Fruit fly (Drosophila melanogaster) whole organism, embryonic: Measurements from ENCODE around the gene GstO3.
A peak's percentile ranks its signal among the peaks of the same experiment; 100 is the strongest.

Experiments used
- Awh ChIP-seq: fragments of 200-800 bp; sonication (Bioruptor generic); IDR thresholded peaks from 2 replicates; pipeline ENCODE4, ENCODE4 v1.3.6; 2022; ENCODE audit warnings: missing biosample characterization, missing genetic modification characterization
- CG10366 ChIP-seq: fragments of 200-800 bp; sonication (Bioruptor generic); IDR thresholded peaks from 2 replicates; pipeline ENCODE4 v1.3.6; 2022; ENCODE audit warnings: missing biosample characterization, missing genetic modification characterization
- CG12104 ChIP-seq: fragments of 200-800 bp; sonication (Bioruptor generic); optimal IDR thresholded peaks from 3 replicates; lab custom pipeline; 2016; ENCODE audit warnings: missing biosample characterization, missing genetic modification characterization
- CG13296 ChIP-seq: fragments of 200-800 bp; sonication (Bioruptor generic); optimal IDR thresholded peaks from 3 replicates; lab custom pipeline; 2018; ENCODE audit warnings: missing biosample characterization, mild to moderate bottlenecking, missing genetic modification characterization
- CG13424 ChIP-seq: fragments of 200-800 bp; sonication (Bioruptor generic); optimal IDR thresholded peaks from 2 replicates; lab custom pipeline; 2019; ENCODE audit warnings: missing biosample characterization, mild to moderate bottlenecking, missing genetic modification characterization, moderate library complexity
- CG15514 ChIP-seq: fragments of 200-800 bp; sonication (Bioruptor generic); optimal IDR thresholded peaks from 3 replicates; lab custom pipeline; 2017; ENCODE audit warnings: missing biosample characterization, missing genetic modification characterization, mild to moderate bottlenecking, moderate library complexity, missing genetic modification reagents
- CG1647 ChIP-seq: fragments of 200-800 bp; sonication (Bioruptor generic); optimal IDR thresholded peaks from 3 replicates; lab custom pipeline; 2016; ENCODE audit warnings: missing biosample characterization, missing genetic modification characterization
- CG18764 ChIP-seq: fragments of 200-800 bp; sonication (Bioruptor generic); optimal IDR thresholded peaks from 3 replicates; lab custom pipeline; 2016; ENCODE audit warnings: missing biosample characterization, missing genetic modification characterization
- CG30431 ChIP-seq: fragments of 200-800 bp; sonication (Bioruptor generic); optimal IDR thresholded peaks from 2 replicates; lab custom pipeline; 2017; ENCODE audit warnings: missing biosample characterization, missing genetic modification characterization
- CG3065 ChIP-seq: fragments of 200-800 bp; sonication (Bioruptor generic); optimal IDR thresholded peaks from 2 replicates; lab custom pipeline; 2016; ENCODE audit warnings: missing biosample characterization, missing genetic modification characterization
- CG3407 ChIP-seq: fragments of 200-800 bp; sonication (Bioruptor generic); optimal IDR thresholded peaks from 2 replicates; lab custom pipeline; 2018; ENCODE audit warnings: missing biosample characterization, mild to moderate bottlenecking, missing genetic modification characterization
- CG7271 ChIP-seq: fragments of 200-800 bp; sonication (Bioruptor generic); optimal IDR thresholded peaks from 2 replicates; lab custom pipeline; 2018; ENCODE audit warnings: missing biosample characterization, mild to moderate bottlenecking, missing genetic modification characterization, moderate library complexity
- CG7987 ChIP-seq: fragments of 200-800 bp; sonication (Bioruptor generic); optimal IDR thresholded peaks from 2 replicates; lab custom pipeline; 2018; ENCODE audit warnings: missing biosample characterization, mild to moderate bottlenecking, missing genetic modification characterization, moderate library complexity
- CG8924 ChIP-seq: fragments of 200-800 bp; optimal IDR thresholded peaks from 3 replicates; lab custom pipeline; 2019; ENCODE audit warnings: missing biosample characterization, mild to moderate bottlenecking, missing genetic modification characterization, moderate library complexity
- CG9215 ChIP-seq: fragments of 200-800 bp; sonication (Bioruptor generic); IDR thresholded peaks from 2 replicates; pipeline ENCODE4 v1.3.6; 2022; ENCODE audit warnings: missing biosample characterization, missing genetic modification characterization
- CG9727 ChIP-seq: fragments of 200-800 bp; sonication (Bioruptor generic); optimal IDR thresholded peaks from 3 replicates; lab custom pipeline; 2017; ENCODE audit warnings: missing biosample characterization, mild to moderate bottlenecking, missing genetic modification characterization
- CG9932 ChIP-seq: fragments of 200-800 bp; sonication (Bioruptor generic); IDR thresholded peaks from 2 replicates; pipeline ENCODE4 v1.3.6; 2022; ENCODE audit warnings: missing biosample characterization, missing genetic modification characterization
- Chrac-16 ChIP-seq: fragments of 200-800 bp; sonication (Bioruptor generic); optimal IDR thresholded peaks from 3 replicates; lab custom pipeline; 2016; ENCODE audit warnings: missing biosample characterization, missing genetic modification characterization
- Gsc ChIP-seq: fragments of 200-800 bp; sonication (Bioruptor generic); IDR thresholded peaks from 2 replicates; pipeline ENCODE4 v1.3.6; 2022; ENCODE audit warnings: missing biosample characterization, missing genetic modification characterization
- HLH3B ChIP-seq: fragments of 200-800 bp; sonication (Bioruptor generic); IDR thresholded peaks from 2 replicates; pipeline ENCODE4 v1.3.6; 2022; ENCODE audit warnings: missing biosample characterization, missing genetic modification characterization
- HLH54F ChIP-seq: fragments of 200-800 bp; sonication (Bioruptor generic); optimal IDR thresholded peaks from 3 replicates; lab custom pipeline; 2016; ENCODE audit warnings: missing biosample characterization, missing genetic modification characterization
- MTF-1 ChIP-seq: fragments of 200-800 bp; sonication (Bioruptor generic); optimal IDR thresholded peaks from 2 replicates; lab custom pipeline; 2018; ENCODE audit warnings: missing biosample characterization, mild to moderate bottlenecking, missing genetic modification characterization, borderline replicate concordance
- Max ChIP-seq: fragments of 200-800 bp; sonication (Bioruptor generic); optimal IDR thresholded peaks from 2 replicates; lab custom pipeline; 2016; ENCODE audit warnings: missing biosample characterization, mild to moderate bottlenecking, missing genetic modification characterization
- NFAT ChIP-seq: fragments of 200-800 bp; sonication (Bioruptor generic); IDR thresholded peaks from 2 replicates; pipeline ENCODE4 v1.3.6; 2022; ENCODE audit warnings: missing biosample characterization, missing genetic modification characterization
- Ptx1 ChIP-seq: fragments of 200-800 bp; sonication (Bioruptor generic); IDR thresholded peaks from 2 replicates; pipeline ENCODE4 v1.3.6; 2022; ENCODE audit warnings: missing biosample characterization, missing genetic modification characterization
- Rfx ChIP-seq: fragments of 200-800 bp; sonication (Bioruptor generic); IDR thresholded peaks from 2 replicates; pipeline ENCODE4 v1.3.6; 2022; ENCODE audit warnings: missing biosample characterization, missing genetic modification characterization
- Sry-δ ChIP-seq: fragments of 200-800 bp; sonication (Bioruptor generic); optimal IDR thresholded peaks from 2 replicates; lab custom pipeline; 2016; ENCODE audit warnings: missing biosample characterization, missing genetic modification characterization
- Xrp1 ChIP-seq: fragments of 200-800 bp; sonication (Bioruptor generic); IDR thresholded peaks from 2 replicates; pipeline ENCODE4 v1.3.6; 2022; ENCODE audit warnings: missing biosample characterization, missing genetic modification characterization
- bbx ChIP-seq: fragments of 200-800 bp; sonication (Bioruptor generic); IDR thresholded peaks from 2 replicates; pipeline ENCODE4 v1.3.6; 2022; ENCODE audit warnings: missing biosample characterization, missing genetic modification characterization; ENCODE audit not compliant: partially characterized antibody
- bigmax ChIP-seq: fragments of 200-800 bp; sonication (Bioruptor generic); optimal IDR thresholded peaks from 2 replicates; lab custom pipeline; 2018; ENCODE audit warnings: missing biosample characterization, mild to moderate bottlenecking, missing genetic modification characterization
- cad ChIP-seq: fragments of >200 bp; optimal IDR thresholded peaks from 2 replicates; lab custom pipeline; 2017; ENCODE audit warnings: missing biosample characterization, missing genetic modification characterization
- da ChIP-seq: fragments of 200-800 bp; sonication (Bioruptor generic); optimal IDR thresholded peaks from 2 replicates; lab custom pipeline; 2016; ENCODE audit warnings: missing biosample characterization, missing genetic modification characterization
- dan ChIP-seq: fragments of 200-800 bp; sonication (Bioruptor generic); IDR thresholded peaks from 2 replicates; pipeline ENCODE4 v1.3.6; 2022; ENCODE audit warnings: missing biosample characterization, missing genetic modification characterization
- fd3F ChIP-seq: fragments of 200-800 bp; sonication (Bioruptor generic); optimal IDR thresholded peaks from 2 replicates; lab custom pipeline; 2018; ENCODE audit warnings: missing biosample characterization, mild to moderate bottlenecking, missing genetic modification characterization, moderate library complexity
- ftz-f1 ChIP-seq: fragments of 200-800 bp; sonication (Bioruptor generic); optimal IDR thresholded peaks from 2 replicates; lab custom pipeline; 2016; ENCODE audit warnings: missing biosample characterization, missing genetic modification characterization
- gsb ChIP-seq: fragments of 200-800 bp; sonication (Bioruptor generic); IDR thresholded peaks from 2 replicates; pipeline ENCODE4 v1.3.6; 2022; ENCODE audit warnings: missing biosample characterization, missing genetic modification characterization
- gt ChIP-seq: fragments of 200-800 bp; sonication (Bioruptor generic); IDR thresholded peaks from 2 replicates; pipeline ENCODE4 v1.3.6; 2022; ENCODE audit warnings: missing biosample characterization, missing genetic modification characterization
- hkb ChIP-seq, 2 experiments: fragments of 200-800 bp in 1 of 2; fragments of >200 bp in 1 of 2; sonication (Bioruptor generic) in 1 of 2; IDR thresholded peaks in 1 of 2; optimal IDR thresholded peaks in 1 of 2; 2 replicates each; pipeline versions ENCODE4 v1.3.6 to Lab custom; 2017 to 2022; ENCODE audit warnings: missing biosample characterization in 1 of 2, missing genetic modification characterization in 1 of 2
- hth ChIP-seq: fragments of >200 bp; optimal IDR thresholded peaks from 2 replicates; lab custom pipeline; 2017; ENCODE audit warnings: inconsistent platforms
- lmd ChIP-seq: fragments of 200-800 bp; sonication (Bioruptor generic); IDR thresholded peaks from 2 replicates; pipeline ENCODE4 v1.3.6; 2022; ENCODE audit warnings: missing biosample characterization, missing genetic modification characterization
- mam ChIP-seq: fragments of 200-800 bp; sonication (Bioruptor generic); optimal IDR thresholded peaks from 3 replicates; lab custom pipeline; 2016; ENCODE audit warnings: missing biosample characterization, missing genetic modification characterization
- p53 ChIP-seq: fragments of 200-800 bp; sonication (Bioruptor generic); optimal IDR thresholded peaks from 2 replicates; lab custom pipeline; 2016; ENCODE audit warnings: missing biosample characterization, missing genetic modification characterization
- scrt ChIP-seq: fragments of 200-800 bp; sonication (Bioruptor generic); optimal IDR thresholded peaks from 2 replicates; lab custom pipeline; 2018; ENCODE audit warnings: missing biosample characterization, mild to moderate bottlenecking, missing genetic modification characterization, moderate library complexity
- sens-2 ChIP-seq: fragments of 200-800 bp; sonication (Bioruptor generic); IDR thresholded peaks from 2 replicates; pipeline ENCODE4 v1.3.6; 2022; ENCODE audit warnings: missing biosample characterization, missing genetic modification characterization
- seq ChIP-seq: fragments of 200-800 bp; sonication (Bioruptor generic); IDR thresholded peaks from 2 replicates; pipeline ENCODE4 v1.3.6; 2022; ENCODE audit warnings: missing biosample characterization, missing genetic modification characterization
- sug ChIP-seq: fragments of 200-800 bp; optimal IDR thresholded peaks from 2 replicates; lab custom pipeline; 2019; ENCODE audit warnings: missing biosample characterization, mild to moderate bottlenecking, missing genetic modification characterization, moderate library complexity
- tap ChIP-seq: fragments of 200-800 bp; optimal IDR thresholded peaks from 3 replicates; lab custom pipeline; 2019; ENCODE audit warnings: missing biosample characterization, mild to moderate bottlenecking, missing genetic modification characterization, moderate library complexity
- tup ChIP-seq: fragments of 200-800 bp; sonication (Bioruptor generic); optimal IDR thresholded peaks from 2 replicates; lab custom pipeline; 2016; ENCODE audit warnings: missing biosample characterization, mild to moderate bottlenecking, missing genetic modification characterization, moderate library complexity
- z ChIP-seq: fragments of 200-800 bp; sonication (Bioruptor generic); IDR thresholded peaks from 3 replicates; pipeline ENCODE4 v1.3.6; 2022; ENCODE audit warnings: missing biosample characterization, missing genetic modification characterization
- zf30C ChIP-seq: fragments of 200-800 bp; sonication (Bioruptor generic); optimal IDR thresholded peaks from 3 replicates; lab custom pipeline; 2018; ENCODE audit warnings: missing biosample characterization, mild to moderate bottlenecking, missing genetic modification characterization

GstO3 gene

DNA sequence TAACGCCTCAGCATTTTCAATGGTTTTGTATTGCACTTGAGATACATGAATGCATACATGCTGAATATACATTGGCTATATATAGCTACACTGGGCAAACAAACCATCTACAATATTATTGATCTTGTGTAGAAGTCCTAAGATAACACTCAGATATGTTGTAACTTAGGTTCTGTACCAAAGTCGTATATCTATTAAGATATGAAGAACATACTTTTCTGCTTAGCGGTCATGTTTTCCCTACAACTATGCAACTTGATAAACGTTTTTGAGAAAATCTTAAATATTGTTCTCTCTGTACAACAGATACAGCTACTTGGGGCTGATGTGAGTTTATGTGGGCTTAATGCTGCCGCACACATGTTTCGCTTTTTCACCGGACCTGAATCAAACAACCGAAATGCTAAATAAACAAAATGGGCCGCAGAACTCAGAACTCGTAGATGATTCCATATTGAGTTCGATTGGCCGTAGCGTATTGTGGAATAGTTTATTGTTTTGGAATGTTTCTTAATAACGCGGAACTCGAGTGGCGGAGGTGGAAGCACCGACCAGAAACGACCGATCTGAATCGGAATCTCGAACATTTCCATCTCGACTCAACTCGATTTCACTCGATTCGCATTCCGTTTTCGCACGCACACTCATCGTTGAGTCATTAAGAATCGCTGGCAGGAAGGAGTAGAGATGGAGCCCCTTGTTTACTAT is 30.7 kb downstream of the GstO3 start (continued):
- TF ChIP-seq MTF-1 (GFP tag; lab: Kevin White, UChicago) (no peak), sug (tag; lab: Kevin White, UChicago) (no peak), HLH3B (GFP tag; lab: Robert Waterston, UW) (no peak), Sry-δ (GFP tag; lab: Kevin White, UChicago) (peak; percentile 20), gt (GFP tag; lab: Robert Waterston, UW) (no peak), bbx (GFP tag; lab: Robert Waterston, UW) (no peak), CG9727 (GFP tag; lab: Kevin White, UChicago) (peak; percentile 63), CG9932 (GFP tag; lab: Robert Waterston, UW) (no peak), tup (GFP tag; lab: Kevin White, UChicago) (peak; percentile 1), seq (GFP tag; lab: Robert Waterston, UW) (peak; percentile 57), CG3407 (GFP tag; lab: Kevin White, UChicago) (peak; percentile 53), CG12104 (peak; percentile 44), sens-2 (peak; percentile 45; the same call in 1 of the 2 replicates), Max (peak; percentile 32), CG30431 (GFP tag; lab: Kevin White, UChicago) (no peak), CG8924 (peak; percentile 75), cad (GFP tag; lab: Kevin White, UChicago) (no peak), fd3F (GFP tag; lab: Kevin White, UChicago) (no peak), hkb (optimal IDR thresholded peaks at IDR 0.05; lab: Kevin White, UChicago) (no peak), hkb (GFP tag; IDR thresholded peaks at IDR 0.05; lab: Robert Waterston, UW) (peak; percentile 70), CG1647 (GFP tag; lab: Kevin White, UChicago) (no peak), CG7987 (GFP tag; lab: Kevin White, UChicago) (no peak), ftz-f1 (GFP tag; lab: Kevin White, UChicago) (no peak), mam (GFP tag; lab: Kevin White, UChicago) (peak; percentile 31), p53 (no peak), da (GFP tag; lab: Kevin White, UChicago) (no peak), z (GFP tag; lab: Robert Waterston, UW) (peak; percentile 74; the same call in 2 of the 3 replicates), Awh (no peak), scrt (GFP tag; lab: Kevin White, UChicago) (no peak), CG7271 (no peak), CG10366 (GFP tag; lab: Robert Waterston, UW) (no peak; the same call in 1 of the 2 replicates), CG13296 (GFP tag; lab: Kevin White, UChicago) (peak; percentile 11), Chrac-16 (GFP tag; lab: Kevin White, UChicago) (peak; percentile 36), CG18764 (GFP tag; lab: Kevin White, UChicago) (peak; percentile 35), Ptx1 (peak; percentile 62), CG13424 (tag; lab: Kevin White, UChicago) (peak; percentile 63), Gsc (GFP tag; lab: Robert Waterston, UW) (no peak), CG9215 (GFP tag; lab: Robert Waterston, UW) (no peak), Rfx (GFP tag; lab: Robert Waterston, UW) (peak; percentile 55; the same call in 1 of the 2 replicates), tap (tag; lab: Kevin White, UChicago) (peak; percentile 61), zf30C (GFP tag; lab: Kevin White, UChicago) (peak; percentile 79), NFAT (GFP tag; lab: Robert Waterston, UW) (no peak), bigmax (GFP tag; lab: Kevin White, UChicago) (no peak), HLH54F (peak; percentile 9), hth (lab: Kevin White, UChicago) (no peak), CG3065 (GFP tag; lab: Kevin White, UChicago) (no peak), dan (no peak), lmd (GFP tag; lab: Robert Waterston, UW) (peak; percentile 55), gsb (GFP tag; lab: Robert Waterston, UW) (0 out of 2 replicates have a peak, but pooled peaks have one; percentile 7), Xrp1 (GFP tag; lab: Robert Waterston, UW) (peak; percentile 74), CG15514 (peak; percentile 7)
